Worm (Caenorhabditis elegans) whole organism, young adult: ENCODE measurements around the gene tmed-13.

ENCODE experiments used
- nfya-1 ChIP-seq: sonication (generic microtip); optimal IDR thresholded peaks from 2 replicates; lab custom pipeline; 2017; ENCODE audit warnings: antibody characterized with exemption, missing compliant biosample characterization, missing genetic modification characterization, borderline replicate concordance; ENCODE audit not compliant: insufficient read depth
- pha-4 ChIP-seq: fragments of 150-350 bp; sonication (generic microtip); optimal IDR thresholded peaks from 2 replicates; lab custom pipeline; 2014; ENCODE audit warnings: missing biosample characterization, missing genetic modification reagents, missing genetic modification characterization

DNA sequence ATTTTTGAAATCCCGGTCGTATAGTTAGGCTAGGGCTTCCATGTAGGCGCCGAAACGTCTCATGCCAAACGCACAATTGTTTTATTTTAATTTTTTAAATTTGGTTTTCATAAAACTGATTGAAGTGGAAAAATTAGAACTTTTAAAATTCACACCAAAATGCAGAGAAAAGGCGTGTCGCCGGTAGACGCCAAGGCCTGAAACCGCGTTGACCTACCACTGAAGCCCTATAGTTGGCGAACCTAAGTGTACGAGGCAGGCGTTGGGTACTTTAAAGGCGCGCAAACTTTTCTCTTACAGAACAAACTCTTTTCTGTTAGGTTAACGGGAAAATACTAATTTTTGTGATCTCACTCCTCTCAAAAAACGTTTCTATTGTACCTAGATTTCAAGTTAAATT lies 22.1 kb upstream of the tmed-13 start, which contains the start of gene Y73B6BL.44:
- TF ChIP-seq pha-4 (tag; lab: Kevin White, UChicago) (no peak), nfya-1 (tag; lab: Kevin White, UChicago) (no peak)
